Fruit fly (Drosophila melanogaster) whole organism, pupa: ENCODE results near the gene CG7011.

ENCODE experiments used
- CG10348 ChIP-seq: fragments of 200-800 bp; sonication (Bioruptor generic); IDR thresholded peaks from 2 replicates; pipeline ENCODE4 v1.3.6; 2022; ENCODE audit warnings: missing biosample characterization, missing genetic modification characterization
- CG12605 ChIP-seq: fragments of 200-800 bp; sonication (Bioruptor generic); IDR thresholded peaks from 2 replicates; pipeline ENCODE4 v1.3.6; 2022; ENCODE audit warnings: missing biosample characterization, missing genetic modification characterization
- CG13204 ChIP-seq: fragments of 200-800 bp; sonication (Bioruptor generic); optimal IDR thresholded peaks from 2 replicates; lab custom pipeline; 2018; ENCODE audit warnings: missing biosample characterization, mild to moderate bottlenecking, missing genetic modification characterization, moderate library complexity
- CG14655 ChIP-seq: fragments of 200-800 bp; sonication (Bioruptor generic); optimal IDR thresholded peaks from 3 replicates; lab custom pipeline; 2017; ENCODE audit warnings: mild to moderate bottlenecking, missing biosample characterization, missing genetic modification reagents, missing genetic modification characterization
- CG15710 ChIP-seq: fragments of 200-800 bp; sonication (Bioruptor generic); optimal IDR thresholded peaks from 2 replicates; lab custom pipeline; 2018; ENCODE audit warnings: missing biosample characterization, mild to moderate bottlenecking, missing genetic modification characterization, moderate library complexity
- CG17806 ChIP-seq: fragments of 200-800 bp; sonication (Bioruptor generic); optimal IDR thresholded peaks from 2 replicates; lab custom pipeline; 2018; ENCODE audit warnings: missing biosample characterization, mild to moderate bottlenecking, missing genetic modification characterization, moderate library complexity
- CG32121 ChIP-seq: fragments of 200-800 bp; sonication (Bioruptor generic); IDR thresholded peaks from 2 replicates; pipeline ENCODE4 v1.3.6; 2022; ENCODE audit warnings: missing biosample characterization, missing genetic modification characterization
- CG34367 ChIP-seq: fragments of 200-800 bp; sonication (Bioruptor generic); optimal IDR thresholded peaks from 2 replicates; lab custom pipeline; 2018; ENCODE audit warnings: missing biosample characterization, mild to moderate bottlenecking, missing genetic modification characterization
- CG4496 ChIP-seq: fragments of 200-800 bp; sonication (Bioruptor generic); IDR thresholded peaks from 3 replicates; pipeline ENCODE4 v1.3.6; 2022; ENCODE audit warnings: missing biosample characterization, missing genetic modification characterization
- CG8159 ChIP-seq: fragments of 200-800 bp; sonication (Bioruptor generic); optimal IDR thresholded peaks from 3 replicates; lab custom pipeline; 2018; ENCODE audit warnings: missing biosample characterization, mild to moderate bottlenecking, missing genetic modification characterization, moderate library complexity
- CG8301 ChIP-seq: fragments of 200-800 bp; sonication (Bioruptor generic); optimal IDR thresholded peaks from 2 replicates; lab custom pipeline; 2018; ENCODE audit warnings: missing biosample characterization, mild to moderate bottlenecking, missing genetic modification characterization
- CG9948 ChIP-seq: fragments of 200-800 bp; sonication (Bioruptor generic); optimal IDR thresholded peaks from 2 replicates; lab custom pipeline; 2018; ENCODE audit warnings: missing biosample characterization, mild to moderate bottlenecking, missing genetic modification characterization, moderate library complexity
- D1 ChIP-seq: fragments of 200-800 bp; sonication (Bioruptor generic); optimal IDR thresholded peaks from 2 replicates; lab custom pipeline; 2018; ENCODE audit warnings: missing biosample characterization, mild to moderate bottlenecking, missing genetic modification characterization, moderate library complexity
- EcR ChIP-seq: fragments of 200-800 bp; sonication (Bioruptor generic); optimal IDR thresholded peaks from 3 replicates; lab custom pipeline; 2019; ENCODE audit warnings: missing biosample characterization, missing genetic modification characterization, mild to moderate bottlenecking, moderate library complexity, missing genetic modification reagents
- Ets98B ChIP-seq: fragments of 200-800 bp; sonication (Bioruptor generic); IDR thresholded peaks from 2 replicates; pipeline ENCODE4 v1.3.6; 2022; ENCODE audit warnings: missing biosample characterization, missing genetic modification characterization
- Pif1A ChIP-seq: fragments of 200-800 bp; sonication (Bioruptor generic); optimal IDR thresholded peaks from 3 replicates; lab custom pipeline; 2016; ENCODE audit warnings: missing biosample characterization, missing genetic modification characterization
- Pif1B ChIP-seq: fragments of 200-800 bp; sonication (Bioruptor generic); optimal IDR thresholded peaks from 3 replicates; lab custom pipeline; 2016; ENCODE audit warnings: missing biosample characterization, missing genetic modification characterization
- Snoo ChIP-seq: fragments of 200-800 bp; sonication (Bioruptor generic); optimal IDR thresholded peaks from 3 replicates; lab custom pipeline; 2017; ENCODE audit warnings: missing biosample characterization, mild to moderate bottlenecking, missing genetic modification characterization, inconsistent platforms
- fd96Ca ChIP-seq: fragments of 200-800 bp; sonication (Bioruptor generic); IDR thresholded peaks from 3 replicates; pipeline ENCODE4 v1.3.6; 2022; ENCODE audit warnings: missing biosample characterization, missing genetic modification characterization
- gl ChIP-seq: fragments of 200-800 bp; sonication (Bioruptor generic); optimal IDR thresholded peaks from 2 replicates; lab custom pipeline; 2018; ENCODE audit warnings: missing biosample characterization, mild to moderate bottlenecking, missing genetic modification characterization
- rn ChIP-seq: fragments of 200-800 bp; sonication (Bioruptor generic); IDR thresholded peaks from 2 replicates; pipeline ENCODE4 v1.3.6; 2022; ENCODE audit warnings: missing biosample characterization, missing genetic modification characterization

CG7011 gene

dm6 chr3L:15206058-15206457 lies 42.6 kb upstream of the CG7011 start:
- TF ChIP-seq D1 (tag; lab: Kevin White, UChicago), result no peak
- no peak for TF ChIP-seq CG9948
- no peak for TF ChIP-seq CG15710
- no peak for TF ChIP-seq Snoo
- TF ChIP-seq CG8159, result no peak
- TF ChIP-seq CG12605 (GFP tag; lab: Robert Waterston, UW), result no peak
- TF ChIP-seq Pif1A (GFP tag; lab: Kevin White, UChicago), result no peak
- no peak for TF ChIP-seq fd96Ca (GFP tag; lab: Robert Waterston, UW)
- TF ChIP-seq CG34367 (tag; lab: Kevin White, UChicago), result no peak
- no peak for TF ChIP-seq Pif1B (GFP tag; lab: Kevin White, UChicago)
- no peak for TF ChIP-seq CG4496 (GFP tag; lab: Robert Waterston, UW)
- TF ChIP-seq rn (GFP tag; lab: Robert Waterston, UW), result no peak
- TF ChIP-seq CG32121 (GFP tag; lab: Robert Waterston, UW), result no peak

- no peak for TF ChIP-seq Pif1A (GFP tag; lab: Kevin White, UChicago)
- TF ChIP-seq, all 21 proteins: peak for 0
Observed at dm6 chr3L:15203585-15203984, 40.2 kb upstream of the CG7011 start.

- TF ChIP-seq CG14655 (peak; percentile 11), CG15710 (no peak), CG32121 (GFP tag; lab: Robert Waterston, UW) (no peak)
Observed at dm6 chr3L:15203097-15203496, 39.7 kb upstream of the CG7011 start.

- TF ChIP-seq Pif1A (GFP tag; lab: Kevin White, UChicago), result no peak
- no peak for TF ChIP-seq rn (GFP tag; lab: Robert Waterston, UW)
- TF ChIP-seq CG8301 (tag; lab: Kevin White, UChicago), result no peak
Observed at dm6 chr3L:15201351-15201750, 37.9 kb upstream of the CG7011 start.

- TF ChIP-seq CG12605 (GFP tag; lab: Robert Waterston, UW) (no peak), CG32121 (GFP tag; lab: Robert Waterston, UW) (no peak), CG8159 (no peak), CG9948 (no peak), gl (tag; lab: Kevin White, UChicago) (no peak), CG10348 (GFP tag; lab: Robert Waterston, UW) (no peak), Pif1B (GFP tag; lab: Kevin White, UChicago) (no peak), CG17806 (no peak), Ets98B (GFP tag; lab: Robert Waterston, UW) (no peak), CG14655 (no peak), rn (GFP tag; lab: Robert Waterston, UW) (no peak), CG34367 (tag; lab: Kevin White, UChicago) (no peak), D1 (tag; lab: Kevin White, UChicago) (no peak), Snoo (no peak), CG8301 (tag; lab: Kevin White, UChicago) (no peak), CG15710 (no peak), fd96Ca (GFP tag; lab: Robert Waterston, UW) (no peak), CG4496 (GFP tag; lab: Robert Waterston, UW) (no peak), Pif1A (GFP tag; lab: Kevin White, UChicago) (no peak)
Observed at dm6 chr3L:15200280-15200987, 37.0 kb upstream of the CG7011 start.

dm6 chr3L:15199216-15200090 lies 36.0 kb upstream of the CG7011 start:
- TF ChIP-seq Snoo, result no peak
- no peak for TF ChIP-seq CG8159
- no peak for TF ChIP-seq EcR
- TF ChIP-seq Pif1B (GFP tag; lab: Kevin White, UChicago), result no peak
- TF ChIP-seq CG32121 (GFP tag; lab: Robert Waterston, UW), result no peak
- TF ChIP-seq CG34367 (tag; lab: Kevin White, UChicago), result no peak
- no peak for TF ChIP-seq D1 (tag; lab: Kevin White, UChicago)
- no peak for TF ChIP-seq gl (tag; lab: Kevin White, UChicago)
- TF ChIP-seq rn (GFP tag; lab: Robert Waterston, UW), result no peak
- no peak for TF ChIP-seq Ets98B (GFP tag; lab: Robert Waterston, UW)
- no peak for TF ChIP-seq CG12605 (GFP tag; lab: Robert Waterston, UW)
- no peak for TF ChIP-seq CG14655
- TF ChIP-seq CG15710, result no peak
- TF ChIP-seq CG10348 (GFP tag; lab: Robert Waterston, UW), result no peak
- TF ChIP-seq CG17806, result no peak
- TF ChIP-seq CG4496 (GFP tag; lab: Robert Waterston, UW), result no peak
- no peak for TF ChIP-seq fd96Ca (GFP tag; lab: Robert Waterston, UW)
- no peak for TF ChIP-seq CG8301 (tag; lab: Kevin White, UChicago)
- no peak for TF ChIP-seq CG13204 (GFP tag; lab: Kevin White, UChicago)
- TF ChIP-seq Pif1A (GFP tag; lab: Kevin White, UChicago), result no peak
